Fruit fly (Drosophila melanogaster): ENCODE results near the gene CG13640.

- no peak for TF ChIP-seq Myc (optimal IDR thresholded peaks at IDR 0.05)
- no peak for TF ChIP-seq insv (optimal IDR thresholded peaks at IDR 0.05)
- no peak for TF ChIP-seq h (optimal IDR thresholded peaks at IDR 0.05)
- TF ChIP-seq ttk (optimal IDR thresholded peaks at IDR 0.05), result no peak
- no peak for TF ChIP-seq psq (optimal IDR thresholded peaks at IDR 0.05)
- TF ChIP-seq Sin3A (optimal IDR thresholded peaks at IDR 0.05), result no peak
Observed at dm6 chr3R:24856143-24856542, 5.8 kb downstream of the CG13640 start, which contains the start of gene HDAC11.

Measured in Kc167 (cell line).